Worm (Caenorhabditis elegans): ENCODE data around the gene F37C12.10.

DNA sequence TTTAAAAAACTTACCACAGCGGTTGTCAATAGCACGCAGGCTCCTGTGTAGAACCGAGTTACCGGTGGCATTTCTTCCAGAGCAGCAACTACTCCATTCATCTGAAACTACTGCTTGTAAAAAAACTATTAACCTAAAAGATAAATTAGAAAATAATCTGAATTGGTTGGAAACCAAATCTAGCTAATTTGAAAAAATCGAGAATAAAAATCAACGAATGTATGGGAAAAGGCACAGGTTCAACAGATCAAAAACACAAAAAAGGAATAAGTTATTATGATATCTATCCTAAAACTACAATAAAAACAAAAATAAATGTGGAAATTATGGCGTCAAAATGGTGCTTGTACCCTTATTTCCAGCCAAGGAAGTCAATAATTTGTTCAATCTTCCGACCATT, 34.8 kb upstream of the F37C12.10 start, which contains the start of gene der-2:
- TF ChIP-seq pat-9 (tag; optimal IDR thresholded peaks at IDR 0.05) (no peak), ceh-9 (tag; optimal IDR thresholded peaks at IDR 0.05) (no peak), pha-2 (tag; optimal IDR thresholded peaks at IDR 0.05) (no peak)

Data from whole organism, late embryonic.